Fruit fly (Drosophila melanogaster) whole organism, embryonic: ENCODE measurements around the gene Als2.

Experiments
- CG11247 ChIP-seq: fragments of 200-800 bp; sonication (Bioruptor generic); IDR thresholded peaks from 2 replicates; pipeline ENCODE4 v1.3.6; 2022; ENCODE audit warnings: missing biosample characterization, missing genetic modification characterization
- CG11723 ChIP-seq: fragments of 200-800 bp; sonication (Bioruptor generic); optimal IDR thresholded peaks from 2 replicates; lab custom pipeline; 2017; ENCODE audit warnings: missing biosample characterization, mild to moderate bottlenecking, missing genetic modification characterization
- CG12219 ChIP-seq: fragments of 200-800 bp; sonication (Bioruptor generic); optimal IDR thresholded peaks from 3 replicates; lab custom pipeline; 2018; ENCODE audit warnings: missing biosample characterization, mild to moderate bottlenecking, missing genetic modification characterization
- CG14667 ChIP-seq: fragments of 200-800 bp; sonication (Bioruptor generic); IDR thresholded peaks from 2 replicates; pipeline ENCODE4 v1.3.6; 2022; ENCODE audit warnings: missing biosample characterization, missing genetic modification characterization
- CG15479 ChIP-seq: fragments of 200-800 bp; sonication (Bioruptor generic); optimal IDR thresholded peaks from 3 replicates; lab custom pipeline; 2019; ENCODE audit warnings: missing biosample characterization, mild to moderate bottlenecking, missing genetic modification characterization, moderate library complexity
- CG15696 ChIP-seq: fragments of 200-800 bp; sonication (Bioruptor generic); optimal IDR thresholded peaks from 2 replicates; lab custom pipeline; 2019; ENCODE audit warnings: missing biosample characterization, mild to moderate bottlenecking, missing genetic modification characterization, moderate library complexity
- CG18011 ChIP-seq: fragments of 200-800 bp; sonication (Bioruptor generic); optimal IDR thresholded peaks from 2 replicates; lab custom pipeline; 2017; ENCODE audit warnings: missing biosample characterization, missing genetic modification characterization, mild to moderate bottlenecking, moderate library complexity, missing genotype
- CG18764 ChIP-seq: fragments of 200-800 bp; sonication (Bioruptor generic); optimal IDR thresholded peaks from 3 replicates; lab custom pipeline; 2016; ENCODE audit warnings: missing biosample characterization, missing genetic modification characterization
- CG2712 ChIP-seq: fragments of 200-800 bp; optimal IDR thresholded peaks from 3 replicates; lab custom pipeline; 2019; ENCODE audit warnings: missing biosample characterization, mild to moderate bottlenecking, missing genetic modification characterization, moderate library complexity
- CG33557 ChIP-seq: fragments of 200-800 bp; sonication (Bioruptor generic); optimal IDR thresholded peaks from 2 replicates; lab custom pipeline; 2019; ENCODE audit warnings: missing biosample characterization, mild to moderate bottlenecking, missing genetic modification characterization, moderate library complexity
- CG4404 ChIP-seq: fragments of 200-800 bp; sonication (Bioruptor generic); IDR thresholded peaks from 2 replicates; pipeline ENCODE4 v1.3.6; 2022; ENCODE audit warnings: missing biosample characterization, missing genetic modification characterization
- CG6689 ChIP-seq: fragments of 200-800 bp; sonication (Bioruptor generic); IDR thresholded peaks from 2 replicates; pipeline ENCODE4 v1.3.6; 2022; ENCODE audit warnings: missing biosample characterization, missing genetic modification characterization
- CG7928 ChIP-seq: fragments of 200-800 bp; sonication (Bioruptor generic); optimal IDR thresholded peaks from 2 replicates; lab custom pipeline; 2017; ENCODE audit warnings: missing biosample characterization, mild to moderate bottlenecking, missing genetic modification characterization
- CG8388 ChIP-seq: fragments of 200-800 bp; sonication (Bioruptor generic); optimal IDR thresholded peaks from 2 replicates; lab custom pipeline; 2019; ENCODE audit warnings: missing biosample characterization, mild to moderate bottlenecking, missing genetic modification characterization, moderate library complexity
- CoRest ChIP-seq: fragments of 200-800 bp; sonication (Bioruptor generic); optimal IDR thresholded peaks from 3 replicates; lab custom pipeline; 2018; ENCODE audit warnings: missing biosample characterization, mild to moderate bottlenecking, missing genetic modification characterization, moderate library complexity
- Dref ChIP-seq: fragments of 200-800 bp; sonication (Bioruptor generic); IDR thresholded peaks from 2 replicates; pipeline ENCODE4 v1.3.6; 2022; ENCODE audit warnings: missing biosample characterization, missing genetic modification characterization
- Eip74EF ChIP-seq, 2 experiments: fragments of 200-800 bp in 1 of 2; fragments of >200 bp in 1 of 2; sonication (Bioruptor generic) in 1 of 2; optimal IDR thresholded peaks; 2 replicates each; lab custom pipeline; 2017 to 2019; ENCODE audit warnings: missing biosample characterization in 2 of 2, missing genetic modification characterization in 2 of 2, mild to moderate bottlenecking in 1 of 2, moderate library complexity in 1 of 2
- Hand ChIP-seq: fragments of 200-800 bp; sonication (Bioruptor generic); optimal IDR thresholded peaks from 2 replicates; lab custom pipeline; 2017; ENCODE audit warnings: mild to moderate bottlenecking, missing biosample characterization, missing genetic modification reagents, missing genetic modification characterization
- Hr78 ChIP-seq, 2 experiments: fragments of 200-800 bp in 1 of 2; fragments of >200 bp in 1 of 2; sonication (Bioruptor generic) in 1 of 2; optimal IDR thresholded peaks; 2 replicates each; lab custom pipeline; 2017 to 2019; ENCODE audit warnings: missing biosample characterization in 2 of 2, missing genetic modification characterization in 2 of 2, mild to moderate bottlenecking in 1 of 2, moderate library complexity in 1 of 2
- Jarid2 ChIP-seq: fragments of 200-800 bp; sonication (Bioruptor generic); optimal IDR thresholded peaks from 3 replicates; lab custom pipeline; 2017; ENCODE audit warnings: mild to moderate bottlenecking, missing biosample characterization, missing genetic modification reagents, missing genetic modification characterization
- Kr ChIP-seq: fragments of 200-800 bp; sonication (Bioruptor generic); optimal IDR thresholded peaks from 2 replicates; lab custom pipeline; 2017; ENCODE audit warnings: missing biosample characterization, mild to moderate bottlenecking, missing genetic modification characterization
- Med ChIP-seq: fragments of 200-800 bp; sonication (Bioruptor generic); peaks from one replicate; lab custom pipeline; 2016; ENCODE audit warnings: missing biosample characterization, missing genetic modification characterization, mild to moderate bottlenecking, inconsistent platforms, moderate library complexity
- Oli ChIP-seq: fragments of 200-800 bp; sonication (Bioruptor generic); optimal IDR thresholded peaks from 2 replicates; lab custom pipeline; 2018; ENCODE audit warnings: missing biosample characterization, mild to moderate bottlenecking, missing genetic modification characterization, moderate library complexity
- Pdp1 ChIP-seq, 2 experiments: fragments of 200-800 bp; sonication (Bioruptor generic); optimal IDR thresholded peaks; 3 replicates each; lab custom pipeline; 2016; ENCODE audit warnings: missing biosample characterization in 2 of 2, missing genetic modification characterization in 2 of 2, mild to moderate bottlenecking in 1 of 2, moderate library complexity in 1 of 2
- Rx ChIP-seq: fragments of 200-800 bp; sonication (Bioruptor generic); IDR thresholded peaks from 2 replicates; pipeline ENCODE4 v1.3.6; 2022; ENCODE audit warnings: missing biosample characterization, missing genetic modification characterization
- Ssrp ChIP-seq: fragments of 200-800 bp; sonication (Bioruptor generic); optimal IDR thresholded peaks from 2 replicates; lab custom pipeline; 2018; ENCODE audit warnings: missing biosample characterization, mild to moderate bottlenecking, missing genetic modification characterization, moderate library complexity
- YL-1 ChIP-seq: fragments of 200-800 bp; sonication (Bioruptor generic); optimal IDR thresholded peaks from 3 replicates; lab custom pipeline; 2017; ENCODE audit warnings: missing biosample characterization, mild to moderate bottlenecking, missing genetic modification characterization
- aop ChIP-seq: fragments of 200-800 bp; sonication (Bioruptor generic); IDR thresholded peaks from 2 replicates; pipeline ENCODE4 v1.3.6; 2022; ENCODE audit warnings: missing biosample characterization, missing genetic modification characterization
- ase ChIP-seq: fragments of 200-800 bp; sonication (Bioruptor generic); IDR thresholded peaks from 3 replicates; pipeline ENCODE4 v1.3.6; 2022; ENCODE audit warnings: missing biosample characterization, missing genetic modification characterization
- br ChIP-seq: fragments of >200 bp; optimal IDR thresholded peaks from 2 replicates; lab custom pipeline; 2017
- chm ChIP-seq: fragments of 200-800 bp; sonication (Bioruptor generic); IDR thresholded peaks from 2 replicates; pipeline ENCODE4 v1.3.6; 2022; ENCODE audit warnings: missing biosample characterization, missing genetic modification characterization
- ci ChIP-seq: fragments of 200-800 bp; sonication (Bioruptor generic); IDR thresholded peaks from 3 replicates; pipeline ENCODE4 v1.3.6; 2022; ENCODE audit warnings: missing biosample characterization, missing genetic modification characterization
- crol ChIP-seq: fragments of 200-800 bp; sonication (Bioruptor generic); IDR thresholded peaks from 2 replicates; pipeline ENCODE4 v1.3.6; 2022; ENCODE audit warnings: missing biosample characterization, missing genetic modification characterization
- danr ChIP-seq: fragments of 200-800 bp; sonication (Bioruptor generic); IDR thresholded peaks from 2 replicates; pipeline ENCODE4 v1.3.6; 2022; ENCODE audit warnings: missing biosample characterization, missing genetic modification characterization
- dm ChIP-seq: fragments of 200-800 bp; sonication (Bioruptor generic); optimal IDR thresholded peaks from 3 replicates; lab custom pipeline; 2016; ENCODE audit warnings: missing biosample characterization, missing genetic modification characterization
- dmrt11E ChIP-seq: fragments of 200-800 bp; sonication (Bioruptor generic); optimal IDR thresholded peaks from 3 replicates; lab custom pipeline; 2018; ENCODE audit warnings: missing biosample characterization, mild to moderate bottlenecking, missing genetic modification characterization, moderate library complexity
- ftz-f1 ChIP-seq: fragments of 200-800 bp; sonication (Bioruptor generic); optimal IDR thresholded peaks from 2 replicates; lab custom pipeline; 2016; ENCODE audit warnings: missing biosample characterization, missing genetic modification characterization
- gcm ChIP-seq: fragments of 200-800 bp; sonication (Bioruptor generic); optimal IDR thresholded peaks from 2 replicates; lab custom pipeline; 2019; ENCODE audit warnings: missing biosample characterization, mild to moderate bottlenecking, missing genetic modification characterization, moderate library complexity
- prd ChIP-seq, 3 experiments: fragments of >200 bp in 2 of 3; fragments of 200-800 bp in 1 of 3; sonication (Bioruptor generic) in 1 of 3; optimal IDR thresholded peaks in 2 of 3; IDR thresholded peaks in 1 of 3; 2 replicates in 2 of 3; 3 replicates in 1 of 3; pipeline versions ENCODE4 v1.3.6 to Lab custom; 2017 to 2022; ENCODE audit warnings: missing biosample characterization in 1 of 3, missing genetic modification characterization in 1 of 3
- pros ChIP-seq: fragments of 200-800 bp; sonication (Bioruptor generic); optimal IDR thresholded peaks from 3 replicates; lab custom pipeline; 2019; ENCODE audit warnings: missing biosample characterization, mild to moderate bottlenecking, missing genetic modification characterization, moderate library complexity
- pzg ChIP-seq: fragments of 200-800 bp; sonication (Bioruptor generic); optimal IDR thresholded peaks from 3 replicates; lab custom pipeline; 2018; ENCODE audit warnings: missing biosample characterization, mild to moderate bottlenecking, missing genetic modification characterization, moderate library complexity
- run ChIP-seq: fragments of 200-800 bp; sonication (Bioruptor generic); optimal IDR thresholded peaks from 3 replicates; lab custom pipeline; 2018; ENCODE audit warnings: missing biosample characterization, mild to moderate bottlenecking, missing genetic modification characterization
- sens ChIP-seq: fragments of 200-800 bp; sonication (Bioruptor generic); peaks from one replicate; lab custom pipeline; 2016; ENCODE audit warnings: missing biosample characterization, missing genetic modification characterization
- tin ChIP-seq: fragments of 200-800 bp; sonication (Bioruptor generic); optimal IDR thresholded peaks from 3 replicates; lab custom pipeline; 2016; ENCODE audit warnings: missing biosample characterization, missing genetic modification characterization
- twi ChIP-seq: fragments of 200-800 bp; optimal IDR thresholded peaks from 2 replicates; lab custom pipeline; 2019; ENCODE audit warnings: missing biosample characterization, mild to moderate bottlenecking, missing genetic modification characterization, moderate library complexity
- zf30C ChIP-seq: fragments of 200-800 bp; sonication (Bioruptor generic); optimal IDR thresholded peaks from 3 replicates; lab custom pipeline; 2018; ENCODE audit warnings: missing biosample characterization, mild to moderate bottlenecking, missing genetic modification characterization

Gene Als2

DNA sequence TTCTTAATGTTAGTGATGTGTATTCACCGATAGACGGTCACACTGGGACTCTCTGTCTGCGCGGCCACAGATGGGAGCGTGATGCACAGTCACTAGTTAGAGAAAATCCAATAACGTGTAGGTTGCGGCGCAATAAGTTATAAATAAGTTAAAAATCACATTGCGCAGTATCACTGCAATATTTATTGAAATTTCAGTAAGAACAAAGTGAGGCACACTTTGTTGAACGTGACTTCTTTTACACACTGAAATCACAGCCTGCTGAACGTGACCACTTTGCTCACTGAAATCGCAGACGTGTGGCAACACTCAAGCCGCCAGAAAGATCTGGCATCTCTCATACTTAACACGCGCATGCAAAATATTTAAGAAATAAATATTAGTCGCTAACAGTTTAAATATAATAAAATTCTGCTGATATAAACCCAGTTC, 49.1 kb upstream of the Als2 start, which contains the start of the genes CG11247 and Polr2H (continued):
- TF ChIP-seq CG4404 (GFP tag; lab: Robert Waterston, UW) = peak; percentile 95
- TF ChIP-seq ci = peak; percentile 92
- TF ChIP-seq Hr78 (GFP tag; optimal IDR thresholded peaks at IDR 0.05; lab: Kevin White, UChicago) = no peak
- TF ChIP-seq pzg (GFP tag; lab: Kevin White, UChicago) = peak; percentile 81

DNA sequence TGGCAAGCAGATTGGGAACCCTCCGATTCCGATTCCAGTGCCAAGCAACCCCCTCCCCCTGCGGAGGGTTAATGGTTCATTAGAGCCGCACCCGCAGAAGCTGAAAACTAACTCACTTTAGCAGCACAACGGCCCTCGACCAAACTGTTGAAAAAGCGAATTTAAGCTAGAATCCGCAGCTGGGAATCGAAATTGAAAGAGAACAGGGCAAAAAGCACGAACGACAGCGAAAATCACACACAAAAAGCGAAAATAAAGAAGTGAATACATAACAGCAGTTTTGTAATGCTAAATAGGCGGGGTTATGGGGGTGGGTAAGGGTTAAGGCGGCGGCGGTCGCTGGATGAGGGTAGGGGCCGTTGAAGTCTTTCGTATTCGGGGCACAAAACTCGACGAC, 48.2 kb upstream of the Als2 start:
- TF ChIP-seq crol (GFP tag; lab: Robert Waterston, UW) = peak; percentile 25; the same call in 1 of the 2 replicates
- no peak for TF ChIP-seq Rx (GFP tag; lab: Robert Waterston, UW)
- TF ChIP-seq run (tag; lab: Kevin White, UChicago) = no peak
- no peak for TF ChIP-seq br
- TF ChIP-seq YL-1 (GFP tag; lab: Kevin White, UChicago) = no peak
- peak; percentile 11 for TF ChIP-seq Kr (GFP tag; lab: Kevin White, UChicago)
- peak; percentile 61; the same call in 1 of the 2 replicates for TF ChIP-seq CG11247 (GFP tag; lab: Robert Waterston, UW)
- no peak for TF ChIP-seq Med (GFP tag; lab: Kevin White, UChicago)
- TF ChIP-seq pros (GFP tag; lab: Kevin White, UChicago) = peak; percentile 26
- TF ChIP-seq Hand (GFP tag; lab: Kevin White, UChicago) = no peak
- TF ChIP-seq chm (GFP tag; lab: Robert Waterston, UW) = 0 out of 2 replicates have a peak, but pooled peaks have one; percentile 22
- TF ChIP-seq dm (GFP tag; lab: Kevin White, UChicago) = no peak
- no peak for TF ChIP-seq Jarid2 (GFP tag; lab: Kevin White, UChicago)
- no peak for TF ChIP-seq ase
- TF ChIP-seq CG12219 (GFP tag; lab: Kevin White, UChicago) = no peak
- TF ChIP-seq Dref = no peak
- peak; percentile 89 for TF ChIP-seq twi
- peak in 1 of 2 experiments; percentile 9 for TF ChIP-seq Pdp1 (GFP tag; optimal IDR thresholded peaks at IDR 0.05; lab: Kevin White, UChicago)
- peak; percentile 71 for TF ChIP-seq gcm (GFP tag; lab: Kevin White, UChicago)
- no peak for TF ChIP-seq danr (GFP tag; lab: Robert Waterston, UW)
- TF ChIP-seq CG18011 = no peak
- TF ChIP-seq CG11723 (GFP tag; lab: Kevin White, UChicago) = no peak

DNA sequence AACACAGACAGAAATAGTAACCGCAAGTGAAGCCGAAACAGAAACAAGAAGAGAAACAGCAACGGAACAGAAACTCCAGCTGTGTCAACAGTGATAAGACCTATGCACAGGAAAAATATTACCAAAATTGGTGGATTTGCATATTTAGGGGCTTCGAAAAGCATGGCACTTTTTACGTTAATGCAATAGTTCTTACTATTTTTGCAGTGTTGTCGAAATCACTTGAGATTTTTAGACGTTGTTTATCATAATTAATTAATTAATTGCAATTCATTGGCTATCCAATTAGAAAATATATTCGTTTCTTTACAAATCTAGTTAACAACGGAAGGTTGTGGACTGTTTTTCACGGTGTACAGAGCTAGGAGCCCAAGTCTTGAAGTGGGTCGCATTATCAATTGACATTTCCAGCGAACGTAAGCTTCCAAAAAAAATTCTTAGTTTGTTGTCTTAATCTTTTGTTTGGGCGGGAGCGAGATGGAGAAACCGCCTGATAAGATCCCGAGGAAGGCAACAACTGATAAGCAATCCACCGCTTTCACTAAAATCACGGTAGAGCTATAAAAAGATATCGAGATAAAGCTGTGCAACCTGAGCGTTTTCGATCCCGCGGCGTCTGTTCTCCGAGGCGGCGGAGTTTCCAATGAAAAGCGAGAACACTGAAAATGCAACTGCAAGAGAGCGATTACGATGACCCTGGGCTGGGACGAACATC, 47.6 kb upstream of the Als2 start:
- TF ChIP-seq ftz-f1 = no peak
- TF ChIP-seq zf30C = peak; percentile 73
- TF ChIP-seq CG15696 (tag; lab: Kevin White, UChicago) = peak; percentile 65
- no peak for TF ChIP-seq CG7928 (GFP tag; lab: Kevin White, UChicago)
- no peak for TF ChIP-seq prd (optimal IDR thresholded peaks at IDR 0.05; lab: Kevin White, UChicago)
- peak; percentile 35; the same call in 1 of the 3 replicates for TF ChIP-seq prd (GFP tag; IDR thresholded peaks at IDR 0.05; lab: Robert Waterston, UW)
- TF ChIP-seq CG11247 (GFP tag; lab: Robert Waterston, UW) = peak; percentile 54; the same call in 1 of the 2 replicates
- TF ChIP-seq CG8388 (GFP tag; lab: Kevin White, UChicago) = peak; percentile 32
- TF ChIP-seq tin (GFP tag; lab: Kevin White, UChicago) = peak; percentile 22
- TF ChIP-seq crol (GFP tag; lab: Robert Waterston, UW) = no peak
- no peak for TF ChIP-seq aop (GFP tag; lab: Robert Waterston, UW)
- TF ChIP-seq sens (GFP tag; lab: Kevin White, UChicago) = peak; percentile 84
- TF ChIP-seq Med (GFP tag; lab: Kevin White, UChicago) = peak; percentile 52
- TF ChIP-seq CG2712 = peak; percentile 63
- TF ChIP-seq CG15479 (GFP tag; lab: Kevin White, UChicago) = peak; percentile 79
- peak; percentile 33; the same call in 1 of the 2 replicates for TF ChIP-seq CG6689 (GFP tag; lab: Robert Waterston, UW)
- TF ChIP-seq Oli = peak; percentile 11
- TF ChIP-seq dmrt11E (tag; lab: Kevin White, UChicago) = peak; percentile 71
- no peak for TF ChIP-seq CG14667 (GFP tag; lab: Robert Waterston, UW)
- peak; percentile 25 for TF ChIP-seq CoRest (tag; lab: Kevin White, UChicago)
- no peak for TF ChIP-seq CG18764 (GFP tag; lab: Kevin White, UChicago)
- peak; percentile 31 for TF ChIP-seq CG33557
- no peak for TF ChIP-seq Eip74EF (GFP tag; optimal IDR thresholded peaks at IDR 0.05; lab: Kevin White, UChicago)
- TF ChIP-seq Ssrp (tag; lab: Kevin White, UChicago) = peak; percentile 33
